Worm (Caenorhabditis elegans): Measurements from ENCODE around the gene dmd-7.

DNA sequence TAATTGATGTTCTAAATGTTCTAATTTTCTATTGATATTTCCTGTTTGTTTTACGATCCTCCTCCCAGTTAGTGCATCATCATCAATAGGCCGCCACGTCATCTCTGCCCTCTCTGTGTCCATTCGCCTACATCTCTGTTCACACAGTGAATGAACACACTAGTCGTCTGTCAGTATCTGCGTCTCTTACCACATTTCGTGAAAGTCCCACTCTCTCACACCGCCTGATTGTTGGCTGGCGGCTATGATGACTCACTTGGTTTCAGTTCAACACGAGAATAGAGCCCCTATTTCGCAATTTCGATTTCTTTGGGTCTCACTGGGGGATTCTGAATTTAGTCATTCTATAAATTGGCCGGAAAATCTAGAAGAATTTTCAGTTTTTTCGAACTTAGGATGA is 32.9 kb upstream of the dmd-7 start:
- no peak for TF ChIP-seq klf-2 (GFP tag; conservative IDR thresholded peaks at IDR 0.05)
- 0 out of 2 replicates have a peak, but pooled peaks have one; percentile 28 for TF ChIP-seq flt-1 (GFP tag; IDR thresholded peaks at IDR 0.05)
- no peak for TF ChIP-seq med-1 (GFP tag; optimal IDR thresholded peaks at IDR 0.05; ENCODE audit: insufficient read depth)
- TF ChIP-seq ztf-23 (GFP tag; IDR thresholded peaks at IDR 0.05) = no peak
- no peak for TF ChIP-seq tab-1 (GFP tag; IDR thresholded peaks at IDR 0.05)
- no peak for TF ChIP-seq cog-1 (tag; optimal IDR thresholded peaks at IDR 0.05)
- TF ChIP-seq T22C8.4 (GFP tag; IDR thresholded peaks at IDR 0.05) = no peak
- TF ChIP-seq ztf-29 (GFP tag; IDR thresholded peaks at IDR 0.05) = no peak

All from whole organism, midembryonic.